Worm (Caenorhabditis elegans) whole organism, midembryonic: Measurements from ENCODE around the gene Y57G11C.3.

Source experiments
- T22C8.4 ChIP-seq: fragments of 200-800 bp; sonication (Bioruptor generic); IDR thresholded peaks from 2 replicates; pipeline ENCODE4 v1.3.6; 2022; ENCODE audit warnings: missing genetic modification characterization, missing compliant biosample characterization
- cog-1 ChIP-seq: sonication (generic microtip); optimal IDR thresholded peaks from 2 replicates; lab custom pipeline; 2016; ENCODE audit warnings: missing genetic modification characterization, missing compliant biosample characterization
- flt-1 ChIP-seq: fragments of 200-800 bp; sonication (Bioruptor generic); IDR thresholded peaks from 2 replicates; pipeline ENCODE4 v1.3.6; 2022; ENCODE audit warnings: missing genetic modification characterization, missing compliant biosample characterization
- klf-2 ChIP-seq: fragments of 200-800 bp; sonication (Bioruptor generic); conservative IDR thresholded peaks from 2 replicates; pipeline ENCODE4 v1.3.6; 2022; ENCODE audit warnings: missing genetic modification reagents, missing genetic modification characterization, missing compliant biosample characterization
- med-1 ChIP-seq: sonication (generic microtip); optimal IDR thresholded peaks from 2 replicates; lab custom pipeline; 2017; ENCODE audit warnings: missing genetic modification characterization, mild to moderate bottlenecking, missing compliant biosample characterization, antibody characterized with exemption, missing genetic modification reagents; ENCODE audit not compliant: insufficient read depth
- ref-1 ChIP-seq: fragments of 200-800 bp; sonication (Bioruptor generic); conservative IDR thresholded peaks from 2 replicates; pipeline ENCODE4 v1.3.6; 2022; ENCODE audit warnings: missing genetic modification reagents, missing genetic modification characterization, missing compliant biosample characterization
- tab-1 ChIP-seq: fragments of 200-800 bp; sonication (Bioruptor generic); IDR thresholded peaks from 2 replicates; pipeline ENCODE4 v1.3.6; 2022; ENCODE audit warnings: missing genetic modification characterization, missing compliant biosample characterization
- ztf-23 ChIP-seq: fragments of 200-800 bp; sonication (Bioruptor generic); IDR thresholded peaks from 2 replicates; pipeline ENCODE4 v1.3.6; 2022; ENCODE audit warnings: missing genetic modification reagents, missing genetic modification characterization, missing compliant biosample characterization
- ztf-29 ChIP-seq: fragments of 200-800 bp; sonication (Bioruptor generic); IDR thresholded peaks from 2 replicates; pipeline ENCODE4 v1.3.6; 2022; ENCODE audit warnings: missing genetic modification reagents, missing genetic modification characterization, missing compliant biosample characterization

The Y57G11C.3 gene

DNA sequence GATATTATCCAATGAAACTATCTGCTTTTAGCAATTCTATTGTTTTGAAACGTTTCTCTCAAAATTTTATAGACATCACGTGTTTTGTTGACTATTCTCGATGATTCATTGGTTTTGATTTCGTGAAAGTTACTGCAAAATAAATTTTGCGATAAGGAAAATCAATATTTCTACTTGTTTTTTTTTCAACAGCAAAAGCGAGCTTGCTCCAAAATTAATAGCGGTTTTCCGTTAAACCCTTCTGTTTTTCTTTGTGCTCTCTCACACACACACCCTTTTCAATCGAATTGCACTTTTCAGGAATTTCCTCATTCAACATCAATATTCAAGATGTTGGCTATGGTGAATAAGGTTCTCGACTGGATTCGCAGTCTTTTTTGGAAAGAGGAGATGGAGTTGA, 29.8 kb downstream of the Y57G11C.3 start, which contains the start of gene arl-8:
arl-8 (plus strand) TSS at position 301 of the 400 bp plus-strand sequence.
- TF ChIP-seq ref-1 (GFP tag; lab: Robert Waterston, UW) (no peak), ztf-29 (GFP tag; lab: Robert Waterston, UW) (no peak), tab-1 (GFP tag; lab: Robert Waterston, UW) (no peak), cog-1 (tag; lab: Kevin White, UChicago) (no peak), med-1 (GFP tag; lab: Kevin White, UChicago) (no peak), ztf-23 (GFP tag; lab: Robert Waterston, UW) (no peak), flt-1 (GFP tag; lab: Robert Waterston, UW) (no peak), klf-2 (GFP tag; lab: Robert Waterston, UW) (no peak)

DNA sequence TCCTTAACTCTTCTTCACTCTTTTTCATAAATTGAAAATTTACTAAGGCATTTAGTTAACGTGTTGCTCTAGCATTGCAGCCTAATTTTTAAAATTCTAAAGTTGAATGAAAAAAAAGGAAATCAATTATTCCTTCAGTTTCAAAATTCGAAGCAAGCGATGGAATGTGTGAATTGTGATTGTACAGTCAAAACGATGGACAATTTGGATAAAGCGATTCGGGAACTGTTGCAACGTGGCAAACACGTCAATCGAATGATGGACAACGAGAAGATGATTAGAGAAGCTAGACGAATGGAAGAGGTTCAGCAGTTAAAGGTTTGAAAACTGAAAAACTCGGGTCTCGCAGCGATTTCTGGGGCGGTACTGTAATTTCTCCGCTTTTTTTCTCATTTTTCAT, 31.2 kb downstream of the Y57G11C.3 start, which contains the start of gene Y57G11C.14:
Y57G11C.14 (plus strand) TSS at position 126 of the 400 bp plus-strand sequence.
- TF ChIP-seq ztf-23 (GFP tag; lab: Robert Waterston, UW) = no peak
- no peak for TF ChIP-seq ref-1 (GFP tag; lab: Robert Waterston, UW)
- TF ChIP-seq med-1 (GFP tag; lab: Kevin White, UChicago) = no peak
- no peak for TF ChIP-seq ztf-29 (GFP tag; lab: Robert Waterston, UW)
- no peak for TF ChIP-seq tab-1 (GFP tag; lab: Robert Waterston, UW)
- TF ChIP-seq klf-2 (GFP tag; lab: Robert Waterston, UW) = no peak
- TF ChIP-seq cog-1 (tag; lab: Kevin White, UChicago) = no peak
- TF ChIP-seq flt-1 (GFP tag; lab: Robert Waterston, UW) = no peak
- no peak for TF ChIP-seq T22C8.4

ce11 chrIV:14800931-14801330, 32.9 kb downstream of the Y57G11C.3 start:
- TF ChIP-seq ref-1 (GFP tag; lab: Robert Waterston, UW) = no peak
- TF ChIP-seq ztf-23 (GFP tag; lab: Robert Waterston, UW) = no peak
- TF ChIP-seq ztf-29 (GFP tag; lab: Robert Waterston, UW) = no peak

DNA sequence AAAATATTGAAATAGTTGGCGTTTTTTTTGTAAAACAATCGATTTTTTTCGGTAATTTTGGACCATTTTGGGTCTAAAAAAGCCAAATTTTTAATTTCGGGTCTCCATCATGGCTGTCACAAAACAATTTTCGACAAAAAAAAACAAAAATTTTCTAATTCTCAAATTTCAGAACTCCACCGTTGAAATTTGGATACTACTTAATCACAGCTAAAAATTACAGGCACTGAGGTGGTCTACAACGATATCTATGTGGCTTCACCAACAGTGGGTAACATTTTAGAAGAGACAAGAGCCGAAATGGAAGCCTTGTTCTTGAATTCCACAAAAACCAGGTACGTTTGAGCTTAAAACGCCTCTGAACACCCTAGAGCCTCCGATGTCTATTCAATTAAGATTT, 34.3 kb downstream of the Y57G11C.3 start, which contains the start of gene Y57G11C.1142:
Y57G11C.1142 (plus strand) TSS at position 301 of the 400 bp plus-strand sequence.
- TF ChIP-seq ztf-23 (GFP tag; lab: Robert Waterston, UW) (no peak), klf-2 (GFP tag; lab: Robert Waterston, UW) (no peak)

DNA sequence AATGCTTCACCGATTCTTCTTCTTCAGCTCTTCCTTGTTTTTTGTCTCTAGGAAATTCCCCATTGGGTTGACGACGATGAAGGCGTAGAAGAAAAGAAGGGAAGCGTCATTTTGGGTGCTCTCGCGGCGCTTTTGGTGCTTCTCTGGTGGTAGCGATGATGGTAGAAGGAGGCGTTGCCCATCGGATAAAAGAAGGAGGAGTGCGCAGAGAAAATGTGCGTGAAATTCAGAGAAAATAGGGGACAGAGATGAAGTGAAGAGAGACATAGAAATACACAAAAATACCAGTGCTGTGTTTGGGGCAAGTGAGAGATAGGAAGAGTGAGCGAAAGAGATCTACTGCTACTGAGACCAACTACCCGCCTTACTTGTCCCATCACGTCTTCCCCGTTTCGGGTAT, 38.9 kb downstream of the Y57G11C.3 start, which contains the start of gene oig-5:
oig-5 (plus strand) TSS at position 301 of the 400 bp plus-strand sequence.
- TF ChIP-seq T22C8.4 (no peak), ztf-29 (GFP tag; lab: Robert Waterston, UW) (no peak), med-1 (GFP tag; lab: Kevin White, UChicago) (no peak), flt-1 (GFP tag; lab: Robert Waterston, UW) (no peak), cog-1 (tag; lab: Kevin White, UChicago) (no peak), tab-1 (GFP tag; lab: Robert Waterston, UW) (no peak), klf-2 (GFP tag; lab: Robert Waterston, UW) (no peak), ref-1 (GFP tag; lab: Robert Waterston, UW) (no peak), ztf-23 (GFP tag; lab: Robert Waterston, UW) (no peak)

ce11 chrIV:14816288-14816687, 48.3 kb downstream of the Y57G11C.3 start, which contains the start of gene Y57G11C.46:
Gene Y57G11C.46 (minus strand): TSS chrIV:14816388.
- TF ChIP-seq ztf-29 (GFP tag; lab: Robert Waterston, UW) (no peak), klf-2 (GFP tag; lab: Robert Waterston, UW) (no peak), ref-1 (GFP tag; lab: Robert Waterston, UW) (no peak), tab-1 (GFP tag; lab: Robert Waterston, UW) (no peak), flt-1 (GFP tag; lab: Robert Waterston, UW) (no peak), ztf-23 (GFP tag; lab: Robert Waterston, UW) (no peak), cog-1 (tag; lab: Kevin White, UChicago) (no peak), T22C8.4 (no peak), med-1 (GFP tag; lab: Kevin White, UChicago) (no peak)
